Worm (Caenorhabditis elegans) whole organism, L2 larva: Measurements from ENCODE around the gene cbp-2.

Experiments used
- egl-27 ChIP-seq: sonication (generic microtip); optimal IDR thresholded peaks from 3 replicates; lab custom pipeline; 2017; ENCODE audit warnings: missing biosample characterization, missing genetic modification reagents, missing genetic modification characterization
- fos-1 ChIP-seq: fragments of 150-350 bp; optimal IDR thresholded peaks from 2 replicates; lab custom pipeline; 2014; ENCODE audit warnings: missing biosample characterization, missing genetic modification characterization
- gmeb-1 ChIP-seq: fragments of 150-350 bp; optimal IDR thresholded peaks from 2 replicates; lab custom pipeline; 2014; ENCODE audit warnings: missing biosample characterization, missing genetic modification characterization
- lin-11 ChIP-seq: fragments of 150-350 bp; sonication (generic microtip); optimal IDR thresholded peaks from 2 replicates; lab custom pipeline; 2014; ENCODE audit warnings: missing biosample characterization, missing genetic modification characterization, inconsistent platforms, mixed read lengths
- nhr-77 ChIP-seq: fragments of 150-350 bp; optimal IDR thresholded peaks from 2 replicates; lab custom pipeline; 2014; ENCODE audit warnings: missing biosample characterization, missing genetic modification characterization
- unc-62 ChIP-seq: fragments of 150-350 bp; optimal IDR thresholded peaks from 2 replicates; lab custom pipeline; 2014; ENCODE audit warnings: missing biosample characterization, missing genetic modification reagents, missing genetic modification characterization
- ztf-1 ChIP-seq: fragments of 200-800 bp; sonication (Bioruptor generic); conservative IDR thresholded peaks from 2 replicates; pipeline ENCODE4 v1.3.6; 2022; ENCODE audit warnings: missing genetic modification characterization, missing compliant biosample characterization

DNA sequence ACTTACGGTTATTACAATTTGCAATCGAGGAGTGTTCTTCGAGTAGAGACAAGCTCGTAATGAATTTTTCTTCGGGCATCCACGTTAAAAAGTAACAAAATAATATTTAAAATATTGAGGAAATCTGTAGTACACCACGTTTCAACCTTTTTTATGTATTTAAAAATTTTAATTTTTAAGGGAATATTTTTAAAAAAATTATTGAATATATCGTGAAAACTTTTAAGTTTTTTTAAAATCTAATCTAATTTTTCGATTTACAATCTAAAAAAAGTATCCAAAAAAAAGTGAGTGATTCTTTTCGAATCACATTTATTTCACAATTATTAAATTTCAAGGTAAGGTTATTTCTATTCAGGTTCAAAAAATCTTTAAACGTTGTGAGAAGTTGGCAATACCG is 21.7 kb downstream of the cbp-2 start, which contains the start of gene gln-2:
- no peak for TF ChIP-seq unc-62 (GFP tag; lab: Kevin White, UChicago)
- no peak for TF ChIP-seq ztf-1 (GFP tag; lab: Robert Waterston, UW)
- no peak for TF ChIP-seq nhr-77 (tag; lab: Kevin White, UChicago)
- no peak for TF ChIP-seq lin-11 (tag; lab: Kevin White, UChicago)
- TF ChIP-seq gmeb-1 (tag; lab: Kevin White, UChicago): no peak
- no peak for TF ChIP-seq fos-1
- TF ChIP-seq egl-27 (tag; lab: Kevin White, UChicago): no peak
